Worm (Caenorhabditis elegans): ENCODE measurements around the gene F14F8.14.

ce11 chrV:16621894-16622293 lies 44.7 kb downstream of the F14F8.14 start:
- no peak for TF ChIP-seq pros-1 (tag; optimal IDR thresholded peaks at IDR 0.05)
- no peak for TF ChIP-seq unc-86 (tag; optimal IDR thresholded peaks at IDR 0.05)
- TF ChIP-seq npax-4 (tag; optimal IDR thresholded peaks at IDR 0.05), result no peak
- TF ChIP-seq tbx-7 (tag; optimal IDR thresholded peaks at IDR 0.05), result no peak
- no peak for TF ChIP-seq nfya-1 (tag; optimal IDR thresholded peaks at IDR 0.05)
- no peak for TF ChIP-seq sox-4 (tag; optimal IDR thresholded peaks at IDR 0.05)
- TF ChIP-seq sdc-2 (tag; optimal IDR thresholded peaks at IDR 0.05), result no peak
- TF ChIP-seq nhr-11 (tag; optimal IDR thresholded peaks at IDR 0.05), result no peak
- TF ChIP-seq pha-4 (tag; optimal IDR thresholded peaks at IDR 0.05), result no peak
- no peak for TF ChIP-seq unc-42 (tag; optimal IDR thresholded peaks at IDR 0.05)
- no peak for TF ChIP-seq fkh-10 (GFP tag; optimal IDR thresholded peaks at IDR 0.05)
- peak; percentile 26 for TF ChIP-seq elt-2 (tag; optimal IDR thresholded peaks at IDR 0.05)

All from whole organism, late embryonic.